Worm (Caenorhabditis elegans) whole organism, L1 larva: ENCODE data around the gene smoc-1.

Source experiments
- C04F5.9 ChIP-seq: sonication (generic microtip); optimal IDR thresholded peaks from 2 replicates; lab custom pipeline; 2016; ENCODE audit warnings: missing genetic modification characterization, missing compliant biosample characterization
- C16A3.4 ChIP-seq: fragments of 150-350 bp; optimal IDR thresholded peaks from 2 replicates; lab custom pipeline; 2014; ENCODE audit warnings: missing biosample characterization, missing genetic modification characterization
- C34B4.2 ChIP-seq: sonication (generic microtip); optimal IDR thresholded peaks from 2 replicates; lab custom pipeline; 2017; ENCODE audit warnings: mild to moderate bottlenecking, missing genetic modification characterization, missing compliant biosample characterization
- F16B12.6 ChIP-seq: fragments of 150-350 bp; optimal IDR thresholded peaks from 2 replicates; lab custom pipeline; 2014; ENCODE audit warnings: missing biosample characterization, missing genetic modification characterization
- Y116A8C.19 ChIP-seq: sonication (generic microtip); optimal IDR thresholded peaks from 2 replicates; lab custom pipeline; 2016; ENCODE audit warnings: missing compliant biosample characterization, missing genetic modification characterization, borderline replicate concordance
- aly-2 ChIP-seq: fragments of 150-350 bp; optimal IDR thresholded peaks from 2 replicates; lab custom pipeline; 2014; ENCODE audit warnings: missing biosample characterization, missing genetic modification characterization
- ama-1 ChIP-seq: fragments of 150-350 bp; optimal IDR thresholded peaks from 2 replicates; lab custom pipeline; 2014
- blmp-1 ChIP-seq: fragments of 150-350 bp; optimal IDR thresholded peaks from 2 replicates; lab custom pipeline; 2014; ENCODE audit warnings: missing biosample characterization, missing genetic modification characterization
- ceh-63 ChIP-seq: fragments of 200-800 bp; sonication (Bioruptor generic); optimal IDR thresholded peaks from 2 replicates; lab custom pipeline; 2018; ENCODE audit warnings: mild to moderate bottlenecking, missing genetic modification characterization, missing compliant biosample characterization
- ceh-88 ChIP-seq: fragments of 200-800 bp; sonication (Bioruptor generic); IDR thresholded peaks from 2 replicates; pipeline ENCODE4 v1.3.6; 2022; ENCODE audit warnings: missing genetic modification characterization, missing compliant biosample characterization
- ceh-90 ChIP-seq: sonication (generic microtip); optimal IDR thresholded peaks from 2 replicates; lab custom pipeline; 2016; ENCODE audit warnings: missing genetic modification characterization, missing compliant biosample characterization
- ces-1 ChIP-seq: fragments of 150-350 bp; optimal IDR thresholded peaks from 2 replicates; lab custom pipeline; 2014; ENCODE audit warnings: missing biosample characterization, missing genetic modification reagents, missing genetic modification characterization
- efl-1 ChIP-seq, 4 experiments: fragments of 150-350 bp; optimal IDR thresholded peaks in 3 of 4; peaks in 1 of 4; 1 replicate in 1 of 4; 2 replicates in 3 of 4; lab custom pipeline; 2014; ENCODE audit warnings: missing biosample characterization in 2 of 4, missing genetic modification characterization in 2 of 4, missing genetic modification reagents in 2 of 4
- egl-13 ChIP-seq: sonication (generic microtip); optimal IDR thresholded peaks from 2 replicates; lab custom pipeline; 2016; ENCODE audit warnings: missing genotype, missing genetic modification reagents, missing genetic modification characterization, missing compliant biosample characterization
- egl-27 ChIP-seq, 2 experiments: fragments of 150-350 bp in 1 of 2; sonication (generic microtip); optimal IDR thresholded peaks; 3 replicates each; lab custom pipeline; 2017 to 2018; ENCODE audit warnings: missing biosample characterization in 2 of 2, missing genetic modification characterization in 2 of 2, missing genetic modification reagents in 2 of 2
- elt-3 ChIP-seq, 6 experiments: fragments of 150-350 bp in 1 of 6; sonication (generic microtip); optimal IDR thresholded peaks; 2 replicates each; lab custom pipeline; 2017 to 2018; ENCODE audit warnings: missing biosample characterization in 6 of 6, missing genetic modification characterization in 6 of 6, inconsistent platforms in 1 of 6
- fkh-4 ChIP-seq: sonication (generic microtip); optimal IDR thresholded peaks from 2 replicates; lab custom pipeline; 2016; ENCODE audit warnings: missing compliant biosample characterization, missing genetic modification characterization, borderline replicate concordance
- fkh-8 ChIP-seq: sonication (generic microtip); optimal IDR thresholded peaks from 2 replicates; lab custom pipeline; 2016; ENCODE audit warnings: mild to moderate bottlenecking, missing genetic modification characterization, missing compliant biosample characterization
- grh-1 ChIP-seq: fragments of 200-800 bp; sonication (Bioruptor generic); IDR thresholded peaks from 2 replicates; pipeline ENCODE4 v1.3.6; 2022; ENCODE audit warnings: missing genetic modification reagents, missing genetic modification characterization, missing compliant biosample characterization
- hlh-17 ChIP-seq: fragments of 200-800 bp; sonication (Bioruptor generic); optimal IDR thresholded peaks from 2 replicates; lab custom pipeline; 2018; ENCODE audit warnings: missing genetic modification characterization, mild to moderate bottlenecking, missing compliant biosample characterization, moderate library complexity, borderline replicate concordance
- hlh-4 ChIP-seq: sonication (generic microtip); optimal IDR thresholded peaks from 2 replicates; lab custom pipeline; 2016; ENCODE audit warnings: mild to moderate bottlenecking, missing genetic modification characterization, missing compliant biosample characterization
- irx-1 ChIP-seq: sonication (generic microtip); optimal IDR thresholded peaks from 2 replicates; lab custom pipeline; 2016; ENCODE audit warnings: missing genetic modification characterization, missing compliant biosample characterization
- isw-1 ChIP-seq: fragments of 200-800 bp; sonication (Bioruptor generic); IDR thresholded peaks from 2 replicates; pipeline ENCODE4 v1.3.6; 2022; ENCODE audit warnings: missing genetic modification characterization, missing compliant biosample characterization
- jun-1 ChIP-seq: fragments of 150-350 bp; optimal IDR thresholded peaks from 2 replicates; lab custom pipeline; 2014; ENCODE audit warnings: missing biosample characterization, missing genetic modification reagents, missing genetic modification characterization
- lin-14 ChIP-seq: fragments of 200-800 bp; sonication (Bioruptor generic); optimal IDR thresholded peaks from 2 replicates; lab custom pipeline; 2018; ENCODE audit warnings: mild to moderate bottlenecking, missing genetic modification characterization, moderate library complexity, missing compliant biosample characterization
- lir-3 ChIP-seq: sonication (generic microtip); optimal IDR thresholded peaks from 2 replicates; lab custom pipeline; 2016; ENCODE audit warnings: mild to moderate bottlenecking, missing genetic modification characterization, moderate library complexity, missing compliant biosample characterization; ENCODE audit not compliant: poor library complexity
- mef-2 ChIP-seq: fragments of 150-350 bp; optimal IDR thresholded peaks from 2 replicates; lab custom pipeline; 2014; ENCODE audit warnings: missing biosample characterization, missing genetic modification characterization
- nhr-11 ChIP-seq: fragments of 150-350 bp; optimal IDR thresholded peaks from 2 replicates; lab custom pipeline; 2014; ENCODE audit warnings: missing biosample characterization, missing genetic modification characterization
- nhr-12 ChIP-seq: sonication (generic microtip); optimal IDR thresholded peaks from 2 replicates; lab custom pipeline; 2017; ENCODE audit warnings: missing biosample characterization, missing genetic modification characterization
- nhr-19 ChIP-seq: fragments of 200-800 bp; sonication (Bioruptor generic); conservative IDR thresholded peaks from 2 replicates; pipeline ENCODE4 v1.3.6; 2022; ENCODE audit warnings: missing genetic modification characterization, missing compliant biosample characterization
- nhr-20 ChIP-seq: sonication (generic microtip); optimal IDR thresholded peaks from 2 replicates; lab custom pipeline; 2016; ENCODE audit warnings: mild to moderate bottlenecking, missing genetic modification characterization, missing compliant biosample characterization
- nhr-28 ChIP-seq: fragments of 150-350 bp; optimal IDR thresholded peaks from 2 replicates; lab custom pipeline; 2014; ENCODE audit warnings: missing biosample characterization, missing genetic modification characterization
- nhr-47 ChIP-seq: sonication (generic microtip); optimal IDR thresholded peaks from 2 replicates; lab custom pipeline; 2016; ENCODE audit warnings: mild to moderate bottlenecking, missing genetic modification characterization, moderate library complexity, missing compliant biosample characterization
- nhr-71 ChIP-seq: sonication (generic microtip); optimal IDR thresholded peaks from 2 replicates; lab custom pipeline; 2016; ENCODE audit warnings: mild to moderate bottlenecking, missing genetic modification characterization, moderate library complexity, missing compliant biosample characterization
- nhr-77 ChIP-seq: fragments of 150-350 bp; optimal IDR thresholded peaks from 2 replicates; lab custom pipeline; 2014; ENCODE audit warnings: missing biosample characterization, missing genetic modification characterization
- nhr-84 ChIP-seq: sonication (generic microtip); optimal IDR thresholded peaks from 2 replicates; lab custom pipeline; 2017; ENCODE audit warnings: missing biosample characterization, missing genetic modification characterization
- nhr-90 ChIP-seq: sonication (generic microtip); optimal IDR thresholded peaks from 2 replicates; lab custom pipeline; 2016; ENCODE audit warnings: mild to moderate bottlenecking, missing genetic modification characterization, missing compliant biosample characterization; ENCODE audit not compliant: poor library complexity
- pag-3 ChIP-seq: sonication (generic microtip); optimal IDR thresholded peaks from 2 replicates; lab custom pipeline; 2017; ENCODE audit warnings: missing genetic modification characterization, mild to moderate bottlenecking, missing compliant biosample characterization, antibody characterized with exemption, borderline replicate concordance; ENCODE audit not compliant: insufficient read depth
- pax-3 ChIP-seq: fragments of 200-800 bp; sonication (Bioruptor generic); optimal IDR thresholded peaks from 2 replicates; lab custom pipeline; 2018; ENCODE audit warnings: mild to moderate bottlenecking, missing genetic modification characterization, moderate library complexity, missing compliant biosample characterization
- rnt-1 ChIP-seq: sonication (generic microtip); optimal IDR thresholded peaks from 2 replicates; lab custom pipeline; 2016; ENCODE audit warnings: mild to moderate bottlenecking, missing genetic modification characterization, moderate library complexity, missing compliant biosample characterization
- snpc-4 ChIP-seq: fragments of 150-350 bp; optimal IDR thresholded peaks from 2 replicates; lab custom pipeline; 2014; ENCODE audit warnings: missing biosample characterization, missing genetic modification characterization
- snu-23 ChIP-seq: sonication (generic microtip); optimal IDR thresholded peaks from 2 replicates; lab custom pipeline; 2016; ENCODE audit warnings: missing genetic modification characterization, missing compliant biosample characterization
- sptf-1 ChIP-seq: fragments of 150-350 bp; optimal IDR thresholded peaks from 2 replicates; lab custom pipeline; 2014; ENCODE audit warnings: missing biosample characterization, missing genetic modification characterization
- tbx-2 ChIP-seq: sonication (generic microtip); optimal IDR thresholded peaks from 2 replicates; lab custom pipeline; 2016; ENCODE audit warnings: missing genetic modification characterization, missing compliant biosample characterization
- tlp-1 ChIP-seq: fragments of 150-350 bp; optimal IDR thresholded peaks from 2 replicates; lab custom pipeline; 2014; ENCODE audit warnings: missing biosample characterization, missing genetic modification characterization
- unc-130 ChIP-seq: fragments of 150-350 bp; optimal IDR thresholded peaks from 2 replicates; lab custom pipeline; 2017; ENCODE audit warnings: missing biosample characterization, missing genetic modification characterization, inconsistent platforms
- unc-30 ChIP-seq: sonication (generic microtip); optimal IDR thresholded peaks from 2 replicates; lab custom pipeline; 2017; ENCODE audit warnings: missing biosample characterization, missing genetic modification characterization
- unc-62 ChIP-seq: fragments of 150-350 bp; optimal IDR thresholded peaks from 2 replicates; lab custom pipeline; 2014; ENCODE audit warnings: missing biosample characterization, missing genetic modification reagents, missing genetic modification characterization
- unc-86 ChIP-seq: sonication (generic microtip); optimal IDR thresholded peaks from 2 replicates; lab custom pipeline; 2016; ENCODE audit warnings: missing genetic modification characterization, missing compliant biosample characterization
- xbp-1 ChIP-seq: sonication (generic microtip); optimal IDR thresholded peaks from 2 replicates; lab custom pipeline; 2016; ENCODE audit warnings: missing genetic modification characterization, missing compliant biosample characterization
- zip-4 ChIP-seq: fragments of 200-800 bp; sonication (Bioruptor generic); optimal IDR thresholded peaks from 2 replicates; lab custom pipeline; 2018; ENCODE audit warnings: mild to moderate bottlenecking, missing genetic modification characterization, moderate library complexity, missing compliant biosample characterization

The smoc-1 gene

DNA sequence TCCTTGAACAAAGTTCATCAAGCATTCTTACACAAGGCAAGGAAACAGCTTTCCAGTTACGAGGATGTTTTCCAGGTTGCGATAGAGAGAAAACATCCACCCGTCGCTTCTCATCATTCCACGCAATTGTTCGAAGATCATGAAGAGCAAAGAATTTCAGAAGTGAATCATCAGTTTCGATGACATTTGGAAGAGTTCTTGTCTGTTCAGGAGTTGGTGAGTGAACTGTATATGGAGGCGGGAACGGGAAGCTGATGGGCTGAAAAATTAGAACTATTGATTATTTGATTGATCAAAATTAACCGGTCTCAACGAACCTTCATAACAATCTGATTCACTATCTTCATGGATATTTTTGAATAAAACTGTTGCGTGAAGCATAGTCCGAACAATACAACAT lies 25.4 kb upstream of the smoc-1 start:
- TF ChIP-seq efl-1 (optimal IDR thresholded peaks at IDR 0.05; lab: Kevin White, UChicago) (no peak), efl-1 (GFP tag; optimal IDR thresholded peaks at IDR 0.05 in 1 of 2; lab: Kevin White, UChicago) (peak in 1 of 2 experiments; percentile 22), ceh-88 (GFP tag; lab: Robert Waterston, UW) (no peak)

DNA sequence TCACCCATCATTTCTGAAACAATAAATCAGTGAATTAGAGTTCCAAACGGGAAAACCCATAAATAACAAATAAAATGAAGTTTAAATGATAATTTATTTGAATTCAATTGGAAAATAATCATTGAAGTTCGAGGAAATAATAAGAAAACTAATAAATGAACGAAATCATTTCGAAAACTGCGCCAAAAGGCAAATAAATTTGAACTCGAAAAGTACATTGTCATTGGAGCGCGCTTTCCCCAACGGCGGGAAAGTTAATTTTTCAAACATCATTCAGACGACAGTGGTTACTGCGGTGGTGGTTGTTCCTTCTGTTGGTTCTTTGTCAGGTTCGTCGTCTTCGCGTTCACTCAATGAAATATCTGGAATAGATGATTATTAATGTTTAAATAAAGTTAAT lies 24.0 kb upstream of the smoc-1 start, which contains the start of gene npp-22:
Gene npp-22 (minus strand): TSS at position 13 of the 400 bp plus-strand sequence.
- TF ChIP-seq C34B4.2 (tag; lab: Kevin White, UChicago), result no peak
- TF ChIP-seq ama-1 (lab: Kevin White, UChicago), result no peak
- peak; percentile 68 for TF ChIP-seq nhr-19 (GFP tag; lab: Robert Waterston, UW)
- TF ChIP-seq pax-3 (tag; lab: Kevin White, UChicago), result no peak
- TF ChIP-seq ceh-90, result no peak
- TF ChIP-seq nhr-11 (tag; lab: Kevin White, UChicago), result no peak
- no peak for TF ChIP-seq egl-13
- no peak for TF ChIP-seq mef-2 (tag; lab: Kevin White, UChicago)
- TF ChIP-seq hlh-17 (GFP tag; lab: Kevin White, UChicago), result no peak
- no peak for TF ChIP-seq grh-1 (GFP tag; lab: Robert Waterston, UW)
- TF ChIP-seq fkh-4, result no peak
- no peak for TF ChIP-seq fkh-8 (tag; lab: Kevin White, UChicago)
- TF ChIP-seq tlp-1 (tag; lab: Kevin White, UChicago), result no peak
- no peak for TF ChIP-seq unc-30
- no peak for TF ChIP-seq irx-1
- TF ChIP-seq unc-86 (tag; lab: Kevin White, UChicago), result peak; percentile 33
- TF ChIP-seq xbp-1, result peak; percentile 65
- no peak for TF ChIP-seq Y116A8C.19 (tag; lab: Kevin White, UChicago)
- no peak for TF ChIP-seq nhr-28 (tag; lab: Kevin White, UChicago)
- TF ChIP-seq nhr-84 (tag; lab: Kevin White, UChicago), result no peak
- peak; percentile 30; the same call in 1 of the 2 replicates for TF ChIP-seq isw-1 (GFP tag; lab: Robert Waterston, UW)
- TF ChIP-seq tbx-2, result peak; percentile 62
- TF ChIP-seq elt-3 (tag; optimal IDR thresholded peaks at IDR 0.05; lab: Kevin White, UChicago), result peak in 1 of 6 experiments; percentile 49
- TF ChIP-seq blmp-1 (tag; lab: Kevin White, UChicago), result peak; percentile 64
- TF ChIP-seq unc-62, result no peak
- TF ChIP-seq ceh-63 (GFP tag; lab: Kevin White, UChicago), result no peak
- TF ChIP-seq pag-3, result no peak
- TF ChIP-seq nhr-77 (tag; lab: Kevin White, UChicago), result peak; percentile 22
- no peak for TF ChIP-seq zip-4 (GFP tag; lab: Kevin White, UChicago)
- TF ChIP-seq egl-27 (tag; optimal IDR thresholded peaks at IDR 0.05; lab: Kevin White, UChicago), result no peak
- no peak for TF ChIP-seq aly-2 (tag; lab: Kevin White, UChicago)
- peak; percentile 56 for TF ChIP-seq snu-23
- TF ChIP-seq nhr-90 (tag; lab: Kevin White, UChicago), result peak; percentile 56
- no peak for TF ChIP-seq lir-3
- TF ChIP-seq snpc-4 (tag; lab: Kevin White, UChicago), result peak; percentile 36
- TF ChIP-seq nhr-12 (tag; lab: Kevin White, UChicago), result no peak
- no peak for TF ChIP-seq C04F5.9 (tag; lab: Kevin White, UChicago)
- peak; percentile 65 for TF ChIP-seq C16A3.4 (tag; lab: Kevin White, UChicago)
- peak; percentile 68 for TF ChIP-seq nhr-47 (tag; lab: Kevin White, UChicago)
- TF ChIP-seq ces-1, result no peak
- TF ChIP-seq nhr-71 (tag; lab: Kevin White, UChicago), result peak; percentile 72
- TF ChIP-seq jun-1 (tag; lab: Kevin White, UChicago), result no peak
- peak; percentile 65 for TF ChIP-seq rnt-1 (tag; lab: Kevin White, UChicago)
- TF ChIP-seq lin-14, result peak; percentile 63
- TF ChIP-seq ceh-88 (GFP tag; lab: Robert Waterston, UW), result no peak
- TF ChIP-seq unc-130 (tag; lab: Kevin White, UChicago), result peak; percentile 80
- no peak for TF ChIP-seq sptf-1
- TF ChIP-seq hlh-4 (tag; lab: Kevin White, UChicago), result no peak
- TF ChIP-seq nhr-20, result peak; percentile 75
- peak; percentile 30 for TF ChIP-seq F16B12.6
